Fruit fly (Drosophila melanogaster) whole organism, embryonic: ENCODE data around the gene CG43121.

Source experiments
- Abd-B ChIP-seq: fragments of 200-800 bp; sonication (Bioruptor generic); optimal IDR thresholded peaks from 2 replicates; lab custom pipeline; 2018; ENCODE audit warnings: missing biosample characterization, mild to moderate bottlenecking, missing genetic modification characterization, moderate library complexity
- B-H2 ChIP-seq: fragments of 200-800 bp; sonication (Bioruptor generic); optimal IDR thresholded peaks from 2 replicates; lab custom pipeline; 2018; ENCODE audit warnings: missing biosample characterization, mild to moderate bottlenecking, missing genetic modification characterization
- Bteb2 ChIP-seq: fragments of 200-800 bp; sonication (Bioruptor generic); optimal IDR thresholded peaks from 2 replicates; lab custom pipeline; 2016; ENCODE audit warnings: missing biosample characterization, missing genetic modification characterization
- CG1024 ChIP-seq: fragments of 200-800 bp; sonication (Bioruptor generic); IDR thresholded peaks from 2 replicates; pipeline ENCODE4 v1.3.6; 2022; ENCODE audit warnings: missing biosample characterization, missing genetic modification characterization
- CG10267 ChIP-seq: fragments of 200-800 bp; sonication (Bioruptor generic); optimal IDR thresholded peaks from 2 replicates; lab custom pipeline; 2018; ENCODE audit warnings: missing biosample characterization, mild to moderate bottlenecking, missing genetic modification characterization, moderate library complexity
- CG11456 ChIP-seq: fragments of 200-800 bp; sonication (Bioruptor generic); IDR thresholded peaks from 3 replicates; pipeline ENCODE4 v1.3.6; 2022; ENCODE audit warnings: missing biosample characterization, missing genetic modification characterization
- CG11695 ChIP-seq: fragments of 200-800 bp; sonication (Bioruptor generic); IDR thresholded peaks from 3 replicates; pipeline ENCODE4 v1.3.6; 2022; ENCODE audit warnings: missing biosample characterization, missing genetic modification characterization
- CG1603 ChIP-seq: fragments of 200-800 bp; sonication (Bioruptor generic); optimal IDR thresholded peaks from 2 replicates; lab custom pipeline; 2019; ENCODE audit warnings: missing biosample characterization, mild to moderate bottlenecking, missing genetic modification characterization, moderate library complexity
- CG17829 ChIP-seq: fragments of 200-800 bp; optimal IDR thresholded peaks from 2 replicates; lab custom pipeline; 2019; ENCODE audit warnings: missing biosample characterization, mild to moderate bottlenecking, missing genetic modification characterization, moderate library complexity
- CG18599 ChIP-seq: fragments of 200-800 bp; sonication (Bioruptor generic); optimal IDR thresholded peaks from 3 replicates; lab custom pipeline; 2017; ENCODE audit warnings: missing biosample characterization, missing genetic modification characterization, mild to moderate bottlenecking, moderate library complexity, missing genetic modification reagents
- CG2129 ChIP-seq: fragments of 200-800 bp; sonication (Bioruptor generic); IDR thresholded peaks from 2 replicates; pipeline ENCODE4 v1.3.6; 2022; ENCODE audit warnings: missing biosample characterization, missing genetic modification characterization; ENCODE audit not compliant: partially characterized antibody
- CG31441 ChIP-seq: fragments of 200-800 bp; sonication (Bioruptor generic); IDR thresholded peaks from 2 replicates; pipeline ENCODE4 v1.3.6; 2022; ENCODE audit warnings: missing biosample characterization, missing genetic modification characterization
- CG3847 ChIP-seq: fragments of 200-800 bp; sonication (Bioruptor generic); IDR thresholded peaks from 2 replicates; pipeline ENCODE4 v1.3.6; 2022; ENCODE audit warnings: missing biosample characterization, missing genetic modification characterization
- CG4730 ChIP-seq: fragments of 200-800 bp; sonication (Bioruptor generic); IDR thresholded peaks from 2 replicates; pipeline ENCODE4 v1.3.6; 2022; ENCODE audit warnings: missing biosample characterization, missing genetic modification characterization
- CG5245 ChIP-seq: fragments of 200-800 bp; sonication (Bioruptor generic); optimal IDR thresholded peaks from 3 replicates; lab custom pipeline; 2016; ENCODE audit warnings: missing biosample characterization, missing genetic modification characterization
- CG5953 ChIP-seq: fragments of 200-800 bp; sonication (Bioruptor generic); IDR thresholded peaks from 2 replicates; pipeline ENCODE4 v1.3.6; 2022; ENCODE audit warnings: missing biosample characterization, missing genetic modification characterization
- CG7372 ChIP-seq: fragments of 200-800 bp; sonication (Bioruptor generic); IDR thresholded peaks from 2 replicates; pipeline ENCODE4 v1.3.6; 2022; ENCODE audit warnings: missing biosample characterization, missing genetic modification characterization
- CG7556 ChIP-seq: fragments of 200-800 bp; sonication (Bioruptor generic); optimal IDR thresholded peaks from 2 replicates; lab custom pipeline; 2017; ENCODE audit warnings: missing biosample characterization, mild to moderate bottlenecking, missing genetic modification characterization
- CG7963 ChIP-seq: fragments of 200-800 bp; sonication (Bioruptor generic); IDR thresholded peaks from 3 replicates; pipeline ENCODE4 v1.3.6; 2022; ENCODE audit warnings: missing biosample characterization, missing genetic modification characterization; ENCODE audit not compliant: partially characterized antibody
- CG9215 ChIP-seq: fragments of 200-800 bp; sonication (Bioruptor generic); IDR thresholded peaks from 2 replicates; pipeline ENCODE4 v1.3.6; 2022; ENCODE audit warnings: missing biosample characterization, missing genetic modification characterization
- Elba2 ChIP-seq: fragments of 200-800 bp; sonication (Bioruptor generic); optimal IDR thresholded peaks from 3 replicates; lab custom pipeline; 2016; ENCODE audit warnings: missing biosample characterization, missing genetic modification characterization
- Hmx ChIP-seq: fragments of 200-800 bp; sonication (Bioruptor generic); optimal IDR thresholded peaks from 2 replicates; lab custom pipeline; 2016; ENCODE audit warnings: missing biosample characterization, missing genetic modification characterization
- Meics ChIP-seq: fragments of 200-800 bp; sonication (Bioruptor generic); optimal IDR thresholded peaks from 2 replicates; lab custom pipeline; 2017; ENCODE audit warnings: missing biosample characterization, mild to moderate bottlenecking, missing genetic modification characterization
- NC2α ChIP-seq: fragments of 200-800 bp; sonication (Bioruptor generic); optimal IDR thresholded peaks from 2 replicates; lab custom pipeline; 2016; ENCODE audit warnings: missing biosample characterization, missing genetic modification characterization
- Nf-YC ChIP-seq: fragments of 200-800 bp; optimal IDR thresholded peaks from 3 replicates; lab custom pipeline; 2019; ENCODE audit warnings: missing biosample characterization, mild to moderate bottlenecking, missing genetic modification characterization, moderate library complexity
- Ptx1 ChIP-seq: fragments of 200-800 bp; sonication (Bioruptor generic); IDR thresholded peaks from 2 replicates; pipeline ENCODE4 v1.3.6; 2022; ENCODE audit warnings: missing biosample characterization, missing genetic modification characterization
- Scr ChIP-seq: fragments of 200-800 bp; sonication (Bioruptor generic); IDR thresholded peaks from 2 replicates; pipeline ENCODE4 v1.3.6; 2022; ENCODE audit warnings: missing biosample characterization, missing genetic modification characterization; ENCODE audit not compliant: partially characterized antibody
- Six4 ChIP-seq: fragments of 200-800 bp; sonication (Bioruptor generic); optimal IDR thresholded peaks from 2 replicates; lab custom pipeline; 2016; ENCODE audit warnings: missing biosample characterization, missing genetic modification characterization
- ap ChIP-seq: fragments of 200-800 bp; sonication (Bioruptor generic); IDR thresholded peaks from 2 replicates; pipeline ENCODE4 v1.3.6; 2022; ENCODE audit warnings: missing biosample characterization, missing genetic modification characterization
- chinmo ChIP-seq: fragments of 200-800 bp; sonication (Bioruptor generic); IDR thresholded peaks from 4 replicates; pipeline ENCODE4 v1.3.6; 2022; ENCODE audit warnings: missing biosample characterization, missing genetic modification characterization; ENCODE audit not compliant: partially characterized antibody
- chm ChIP-seq: fragments of 200-800 bp; sonication (Bioruptor generic); IDR thresholded peaks from 2 replicates; pipeline ENCODE4 v1.3.6; 2022; ENCODE audit warnings: missing biosample characterization, missing genetic modification characterization
- crol ChIP-seq: fragments of 200-800 bp; sonication (Bioruptor generic); IDR thresholded peaks from 2 replicates; pipeline ENCODE4 v1.3.6; 2022; ENCODE audit warnings: missing biosample characterization, missing genetic modification characterization
- dan ChIP-seq: fragments of 200-800 bp; sonication (Bioruptor generic); IDR thresholded peaks from 2 replicates; pipeline ENCODE4 v1.3.6; 2022; ENCODE audit warnings: missing biosample characterization, missing genetic modification characterization
- en ChIP-seq: fragments of 200-800 bp; sonication (Bioruptor generic); optimal IDR thresholded peaks from 2 replicates; lab custom pipeline; 2016; ENCODE audit warnings: missing biosample characterization, missing genetic modification characterization
- exex ChIP-seq: fragments of 200-800 bp; sonication (Bioruptor generic); optimal IDR thresholded peaks from 4 replicates; lab custom pipeline; 2018; ENCODE audit warnings: missing biosample characterization, mild to moderate bottlenecking, missing genetic modification characterization, moderate library complexity
- fd102C ChIP-seq: fragments of 200-800 bp; sonication (Bioruptor generic); optimal IDR thresholded peaks from 2 replicates; lab custom pipeline; 2018; ENCODE audit warnings: missing biosample characterization, mild to moderate bottlenecking, missing genetic modification characterization, moderate library complexity
- fu2 ChIP-seq: fragments of 200-800 bp; sonication (Bioruptor generic); optimal IDR thresholded peaks from 2 replicates; lab custom pipeline; 2016; ENCODE audit warnings: missing biosample characterization, missing genetic modification characterization
- gsb-n ChIP-seq: fragments of 200-800 bp; sonication (Bioruptor generic); optimal IDR thresholded peaks from 3 replicates; lab custom pipeline; 2018; ENCODE audit warnings: missing biosample characterization, mild to moderate bottlenecking, missing genetic modification characterization
- hbn ChIP-seq: fragments of 200-800 bp; sonication (Bioruptor generic); IDR thresholded peaks from 2 replicates; pipeline ENCODE4 v1.3.6; 2022; ENCODE audit warnings: missing biosample characterization, missing genetic modification characterization; ENCODE audit not compliant: partially characterized antibody
- hkb ChIP-seq, 2 experiments: fragments of 200-800 bp in 1 of 2; fragments of >200 bp in 1 of 2; sonication (Bioruptor generic) in 1 of 2; IDR thresholded peaks in 1 of 2; optimal IDR thresholded peaks in 1 of 2; 2 replicates each; pipeline versions ENCODE4 v1.3.6 to Lab custom; 2017 to 2022; ENCODE audit warnings: missing biosample characterization in 1 of 2, missing genetic modification characterization in 1 of 2
- ind ChIP-seq: fragments of 200-800 bp; sonication (Bioruptor generic); optimal IDR thresholded peaks from 3 replicates; lab custom pipeline; 2016; ENCODE audit warnings: missing biosample characterization, missing genetic modification characterization
- klu ChIP-seq: fragments of 200-800 bp; sonication (Bioruptor generic); IDR thresholded peaks from 2 replicates; pipeline ENCODE4 v1.3.6; 2022; ENCODE audit warnings: missing biosample characterization, missing genetic modification characterization
- lab ChIP-seq: fragments of 200-800 bp; sonication (Bioruptor generic); optimal IDR thresholded peaks from 3 replicates; lab custom pipeline; 2017; ENCODE audit warnings: missing biosample characterization, missing genetic modification characterization, mild to moderate bottlenecking, moderate library complexity, missing genetic modification reagents
- mam ChIP-seq: fragments of 200-800 bp; sonication (Bioruptor generic); optimal IDR thresholded peaks from 3 replicates; lab custom pipeline; 2016; ENCODE audit warnings: missing biosample characterization, missing genetic modification characterization
- shn ChIP-seq: fragments of 200-800 bp; sonication (Bioruptor generic); optimal IDR thresholded peaks from 3 replicates; lab custom pipeline; 2016; ENCODE audit warnings: missing biosample characterization, missing genetic modification characterization
- slp2 ChIP-seq: fragments of 200-800 bp; sonication (Bioruptor generic); optimal IDR thresholded peaks from 2 replicates; lab custom pipeline; 2016; ENCODE audit warnings: missing biosample characterization, missing genetic modification characterization
- sna ChIP-seq: fragments of 200-800 bp; sonication (Bioruptor generic); IDR thresholded peaks from 2 replicates; pipeline ENCODE4 v1.3.6; 2022; ENCODE audit warnings: missing biosample characterization, missing genetic modification characterization; ENCODE audit not compliant: partially characterized antibody
- stwl ChIP-seq: fragments of 200-800 bp; sonication (Bioruptor generic); optimal IDR thresholded peaks from 3 replicates; lab custom pipeline; 2018; ENCODE audit warnings: missing biosample characterization, mild to moderate bottlenecking, missing genetic modification characterization, moderate library complexity
- tup ChIP-seq: fragments of 200-800 bp; sonication (Bioruptor generic); optimal IDR thresholded peaks from 2 replicates; lab custom pipeline; 2016; ENCODE audit warnings: missing biosample characterization, mild to moderate bottlenecking, missing genetic modification characterization, moderate library complexity
- zen ChIP-seq: fragments of 200-800 bp; sonication (Bioruptor generic); optimal IDR thresholded peaks from 3 replicates; lab custom pipeline; 2018; ENCODE audit warnings: missing biosample characterization, mild to moderate bottlenecking, missing genetic modification characterization, moderate library complexity

The CG43121 gene

DNA sequence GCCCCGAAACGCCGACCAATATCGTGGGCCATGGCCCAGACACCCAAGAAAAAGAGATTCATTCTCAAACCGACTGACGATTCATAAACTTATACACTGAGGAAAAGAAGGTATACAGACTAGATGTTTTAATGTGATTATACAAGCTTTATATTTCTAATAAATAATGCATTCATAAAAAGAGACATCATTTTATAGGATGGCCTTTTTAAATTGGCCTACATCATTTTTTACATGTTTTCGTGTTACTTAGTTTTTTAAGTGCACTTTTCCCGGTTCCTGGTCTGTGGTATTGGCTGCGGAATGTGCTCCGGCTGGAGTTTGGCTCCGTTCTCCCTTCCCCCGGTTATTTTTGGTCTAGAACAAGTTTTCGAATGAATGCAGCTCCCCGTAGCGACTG lies 19.7 kb downstream of the CG43121 start (continued):
- TF ChIP-seq chm (GFP tag; lab: Robert Waterston, UW) (peak; percentile 57; the same call in 1 of the 2 replicates), lab (GFP tag; lab: Kevin White, UChicago) (peak; percentile 67), CG5953 (GFP tag; lab: Robert Waterston, UW) (peak; percentile 21; the same call in 1 of the 2 replicates), Six4 (GFP tag; lab: Kevin White, UChicago) (peak; percentile 84), ap (GFP tag; lab: Robert Waterston, UW) (peak; percentile 59; the same call in 1 of the 2 replicates), hbn (GFP tag; lab: Robert Waterston, UW) (no peak), chinmo (GFP tag; lab: Robert Waterston, UW) (no peak), Nf-YC (tag; lab: Kevin White, UChicago) (no peak), CG2129 (GFP tag; lab: Robert Waterston, UW) (no peak), CG1024 (GFP tag; lab: Robert Waterston, UW) (0 out of 2 replicates have a peak, but pooled peaks have one; percentile 40), ind (GFP tag; lab: Kevin White, UChicago) (peak; percentile 63), klu (GFP tag; lab: Robert Waterston, UW) (no peak), Ptx1 (GFP tag; lab: Robert Waterston, UW) (peak; percentile 64; the same call in 1 of the 2 replicates), Scr (no peak), exex (tag; lab: Kevin White, UChicago) (no peak), B-H2 (GFP tag; lab: Kevin White, UChicago) (no peak), mam (GFP tag; lab: Kevin White, UChicago) (peak; percentile 56), Hmx (GFP tag; lab: Kevin White, UChicago) (peak; percentile 12), CG7963 (no peak), CG10267 (tag; lab: Kevin White, UChicago) (peak; percentile 87), CG3847 (GFP tag; lab: Robert Waterston, UW) (peak; percentile 21; the same call in 1 of the 2 replicates), CG7556 (GFP tag; lab: Kevin White, UChicago) (peak; percentile 75), gsb-n (tag; lab: Kevin White, UChicago) (peak; percentile 91), zen (tag; lab: Kevin White, UChicago) (peak; percentile 73), CG4730 (peak; percentile 49; the same call in 1 of the 2 replicates), CG11695 (GFP tag; lab: Robert Waterston, UW) (peak; percentile 57; the same call in 2 of the 3 replicates), fd102C (GFP tag; lab: Kevin White, UChicago) (no peak), Meics (GFP tag; lab: Kevin White, UChicago) (peak; percentile 42), NC2α (GFP tag; lab: Kevin White, UChicago) (peak; percentile 68), CG1603 (tag; lab: Kevin White, UChicago) (peak; percentile 71), CG18599 (GFP tag; lab: Kevin White, UChicago) (peak; percentile 72), stwl (tag; lab: Kevin White, UChicago) (peak; percentile 16), CG5245 (GFP tag; lab: Kevin White, UChicago) (peak; percentile 73), slp2 (GFP tag; lab: Kevin White, UChicago) (peak; percentile 59), CG7372 (GFP tag; lab: Robert Waterston, UW) (no peak), CG9215 (GFP tag; lab: Robert Waterston, UW) (peak; percentile 35; the same call in 1 of the 2 replicates), sna (GFP tag; lab: Robert Waterston, UW) (no peak), dan (GFP tag; lab: Robert Waterston, UW) (no peak), Elba2 (no peak), shn (GFP tag; lab: Kevin White, UChicago) (peak; percentile 9), Abd-B (GFP tag; lab: Kevin White, UChicago) (peak; percentile 72), CG31441 (GFP tag; lab: Robert Waterston, UW) (peak; percentile 87), crol (GFP tag; lab: Robert Waterston, UW) (peak; percentile 28; the same call in 1 of the 2 replicates), hkb (optimal IDR thresholded peaks at IDR 0.05; lab: Kevin White, UChicago) (no peak), hkb (GFP tag; IDR thresholded peaks at IDR 0.05; lab: Robert Waterston, UW) (peak; percentile 67), Bteb2 (GFP tag; lab: Kevin White, UChicago) (peak; percentile 31), fu2 (GFP tag; lab: Kevin White, UChicago) (peak; percentile 6), CG17829 (tag; lab: Kevin White, UChicago) (peak; percentile 92), en (GFP tag; lab: Kevin White, UChicago) (peak; percentile 35), CG11456 (GFP tag; lab: Robert Waterston, UW) (peak; percentile 62; the same call in 1 of the 3 replicates), tup (peak; percentile 61)
